Fruit fly (Drosophila melanogaster) whole organism, pupa: ENCODE data around the gene Dis3l2.

Experiments
- CG10348 ChIP-seq: fragments of 200-800 bp; sonication (Bioruptor generic); IDR thresholded peaks from 2 replicates; pipeline ENCODE4 v1.3.6; 2022; ENCODE audit warnings: missing biosample characterization, missing genetic modification characterization
- CG12605 ChIP-seq: fragments of 200-800 bp; sonication (Bioruptor generic); IDR thresholded peaks from 2 replicates; pipeline ENCODE4 v1.3.6; 2022; ENCODE audit warnings: missing biosample characterization, missing genetic modification characterization
- CG13204 ChIP-seq: fragments of 200-800 bp; sonication (Bioruptor generic); optimal IDR thresholded peaks from 2 replicates; lab custom pipeline; 2018; ENCODE audit warnings: missing biosample characterization, mild to moderate bottlenecking, missing genetic modification characterization, moderate library complexity
- CG14655 ChIP-seq: fragments of 200-800 bp; sonication (Bioruptor generic); optimal IDR thresholded peaks from 3 replicates; lab custom pipeline; 2017; ENCODE audit warnings: mild to moderate bottlenecking, missing biosample characterization, missing genetic modification reagents, missing genetic modification characterization
- CG15710 ChIP-seq: fragments of 200-800 bp; sonication (Bioruptor generic); optimal IDR thresholded peaks from 2 replicates; lab custom pipeline; 2018; ENCODE audit warnings: missing biosample characterization, mild to moderate bottlenecking, missing genetic modification characterization, moderate library complexity
- CG17806 ChIP-seq: fragments of 200-800 bp; sonication (Bioruptor generic); optimal IDR thresholded peaks from 2 replicates; lab custom pipeline; 2018; ENCODE audit warnings: missing biosample characterization, mild to moderate bottlenecking, missing genetic modification characterization, moderate library complexity
- CG32121 ChIP-seq: fragments of 200-800 bp; sonication (Bioruptor generic); IDR thresholded peaks from 2 replicates; pipeline ENCODE4 v1.3.6; 2022; ENCODE audit warnings: missing biosample characterization, missing genetic modification characterization
- CG34367 ChIP-seq: fragments of 200-800 bp; sonication (Bioruptor generic); optimal IDR thresholded peaks from 2 replicates; lab custom pipeline; 2018; ENCODE audit warnings: missing biosample characterization, mild to moderate bottlenecking, missing genetic modification characterization
- CG4496 ChIP-seq: fragments of 200-800 bp; sonication (Bioruptor generic); IDR thresholded peaks from 3 replicates; pipeline ENCODE4 v1.3.6; 2022; ENCODE audit warnings: missing biosample characterization, missing genetic modification characterization
- CG8159 ChIP-seq: fragments of 200-800 bp; sonication (Bioruptor generic); optimal IDR thresholded peaks from 3 replicates; lab custom pipeline; 2018; ENCODE audit warnings: missing biosample characterization, mild to moderate bottlenecking, missing genetic modification characterization, moderate library complexity
- CG8301 ChIP-seq: fragments of 200-800 bp; sonication (Bioruptor generic); optimal IDR thresholded peaks from 2 replicates; lab custom pipeline; 2018; ENCODE audit warnings: missing biosample characterization, mild to moderate bottlenecking, missing genetic modification characterization
- CG9948 ChIP-seq: fragments of 200-800 bp; sonication (Bioruptor generic); optimal IDR thresholded peaks from 2 replicates; lab custom pipeline; 2018; ENCODE audit warnings: missing biosample characterization, mild to moderate bottlenecking, missing genetic modification characterization, moderate library complexity
- D1 ChIP-seq: fragments of 200-800 bp; sonication (Bioruptor generic); optimal IDR thresholded peaks from 2 replicates; lab custom pipeline; 2018; ENCODE audit warnings: missing biosample characterization, mild to moderate bottlenecking, missing genetic modification characterization, moderate library complexity
- EcR ChIP-seq: fragments of 200-800 bp; sonication (Bioruptor generic); optimal IDR thresholded peaks from 3 replicates; lab custom pipeline; 2019; ENCODE audit warnings: missing biosample characterization, missing genetic modification characterization, mild to moderate bottlenecking, moderate library complexity, missing genetic modification reagents
- Ets98B ChIP-seq: fragments of 200-800 bp; sonication (Bioruptor generic); IDR thresholded peaks from 2 replicates; pipeline ENCODE4 v1.3.6; 2022; ENCODE audit warnings: missing biosample characterization, missing genetic modification characterization
- Pif1A ChIP-seq: fragments of 200-800 bp; sonication (Bioruptor generic); optimal IDR thresholded peaks from 3 replicates; lab custom pipeline; 2016; ENCODE audit warnings: missing biosample characterization, missing genetic modification characterization
- Pif1B ChIP-seq: fragments of 200-800 bp; sonication (Bioruptor generic); optimal IDR thresholded peaks from 3 replicates; lab custom pipeline; 2016; ENCODE audit warnings: missing biosample characterization, missing genetic modification characterization
- Snoo ChIP-seq: fragments of 200-800 bp; sonication (Bioruptor generic); optimal IDR thresholded peaks from 3 replicates; lab custom pipeline; 2017; ENCODE audit warnings: missing biosample characterization, mild to moderate bottlenecking, missing genetic modification characterization, inconsistent platforms
- fd96Ca ChIP-seq: fragments of 200-800 bp; sonication (Bioruptor generic); IDR thresholded peaks from 3 replicates; pipeline ENCODE4 v1.3.6; 2022; ENCODE audit warnings: missing biosample characterization, missing genetic modification characterization
- gl ChIP-seq: fragments of 200-800 bp; sonication (Bioruptor generic); optimal IDR thresholded peaks from 2 replicates; lab custom pipeline; 2018; ENCODE audit warnings: missing biosample characterization, mild to moderate bottlenecking, missing genetic modification characterization
- rn ChIP-seq: fragments of 200-800 bp; sonication (Bioruptor generic); IDR thresholded peaks from 2 replicates; pipeline ENCODE4 v1.3.6; 2022; ENCODE audit warnings: missing biosample characterization, missing genetic modification characterization

The Dis3l2 gene

DNA sequence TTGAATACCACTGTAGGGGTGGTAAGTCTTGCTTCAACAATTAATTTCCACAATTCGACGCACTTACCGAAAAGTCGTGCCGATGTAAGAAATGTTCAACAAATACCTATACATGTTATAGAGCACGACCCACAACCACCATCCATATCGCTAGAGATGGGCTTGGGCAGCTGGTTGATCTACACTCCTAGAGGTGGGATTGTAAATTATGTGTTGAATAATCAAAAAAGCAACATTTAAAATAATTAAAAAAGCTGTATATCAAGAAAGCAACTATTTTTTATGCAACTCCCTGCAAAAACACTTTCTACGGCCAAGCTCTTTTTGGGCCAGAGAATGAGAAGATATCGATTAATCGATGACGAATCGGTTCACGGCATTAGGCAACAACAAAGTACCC lies 28.3 kb upstream of the Dis3l2 start, which contains the start of the genes CG34140, Mkp and Mtch:
Gene CG34140, minus strand, starts transcription at position 174 of the 400 bp plus-strand sequence.
Gene Mkp, minus strand, starts transcription at position 290 of the 400 bp plus-strand sequence.
Gene Mtch, plus strand, starts transcription at position 376 of the 400 bp plus-strand sequence.
- TF ChIP-seq CG34367 (tag; lab: Kevin White, UChicago) (peak; percentile 13), D1 (tag; lab: Kevin White, UChicago) (no peak), CG14655 (GFP tag; lab: Kevin White, UChicago) (no peak), CG8301 (no peak), Pif1B (GFP tag; lab: Kevin White, UChicago) (no peak), fd96Ca (GFP tag; lab: Robert Waterston, UW) (peak; percentile 81), CG13204 (GFP tag; lab: Kevin White, UChicago) (no peak), CG9948 (no peak), Ets98B (GFP tag; lab: Robert Waterston, UW) (peak; percentile 72), CG12605 (GFP tag; lab: Robert Waterston, UW) (no peak), CG10348 (GFP tag; lab: Robert Waterston, UW) (no peak), CG32121 (GFP tag; lab: Robert Waterston, UW) (peak; percentile 63), CG8159 (tag; lab: Kevin White, UChicago) (no peak), CG15710 (tag; lab: Kevin White, UChicago) (peak; percentile 73), CG4496 (GFP tag; lab: Robert Waterston, UW) (peak; percentile 79), Snoo (no peak), gl (peak; percentile 10), rn (GFP tag; lab: Robert Waterston, UW) (no peak), Pif1A (GFP tag; lab: Kevin White, UChicago) (no peak), CG17806 (tag; lab: Kevin White, UChicago) (peak; percentile 66), EcR (GFP tag; lab: Kevin White, UChicago) (no peak)
- TF ChIP-seq, all 21 proteins: peak for 8

DNA sequence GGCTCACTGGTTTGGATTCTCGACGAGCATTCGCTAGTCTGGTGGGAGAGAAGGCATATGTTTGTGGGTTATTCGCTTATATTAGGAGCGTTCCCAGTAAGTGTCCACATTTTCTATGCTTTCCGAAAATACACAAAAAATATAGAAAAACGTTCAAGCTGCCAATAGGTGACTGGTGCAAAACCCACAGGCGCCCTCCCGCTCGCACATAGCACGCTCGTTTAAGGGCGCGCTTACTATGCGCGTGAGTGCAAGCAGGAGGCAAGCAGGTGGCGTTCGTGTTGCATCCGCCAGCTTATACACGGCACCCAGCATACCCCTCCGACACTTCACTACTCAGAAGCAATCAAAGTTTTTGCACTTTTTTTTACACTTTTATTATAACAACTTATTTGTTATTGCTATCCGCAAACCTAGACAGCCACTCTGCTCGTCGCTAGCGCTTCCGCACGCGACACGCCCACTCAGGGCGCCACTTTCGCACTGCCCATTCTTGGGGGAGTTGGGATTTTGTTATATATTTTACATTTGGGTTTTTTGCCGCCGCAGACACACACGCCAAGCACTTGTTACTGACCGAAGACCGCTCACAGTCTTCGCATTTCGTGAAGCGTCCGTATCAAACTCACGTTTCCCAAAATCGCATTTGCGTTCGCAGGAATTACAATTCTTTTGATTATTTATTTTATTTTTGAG lies 13.3 kb upstream of the Dis3l2 start:
- TF ChIP-seq rn (GFP tag; lab: Robert Waterston, UW) (peak; percentile 69), CG12605 (GFP tag; lab: Robert Waterston, UW) (no peak), CG4496 (GFP tag; lab: Robert Waterston, UW) (peak; percentile 61), D1 (tag; lab: Kevin White, UChicago) (no peak), Ets98B (GFP tag; lab: Robert Waterston, UW) (peak; percentile 52), CG15710 (tag; lab: Kevin White, UChicago) (peak; percentile 43), fd96Ca (GFP tag; lab: Robert Waterston, UW) (peak; percentile 55; the same call in 2 of the 3 replicates), CG32121 (GFP tag; lab: Robert Waterston, UW) (peak; percentile 34; the same call in 1 of the 2 replicates)

DNA sequence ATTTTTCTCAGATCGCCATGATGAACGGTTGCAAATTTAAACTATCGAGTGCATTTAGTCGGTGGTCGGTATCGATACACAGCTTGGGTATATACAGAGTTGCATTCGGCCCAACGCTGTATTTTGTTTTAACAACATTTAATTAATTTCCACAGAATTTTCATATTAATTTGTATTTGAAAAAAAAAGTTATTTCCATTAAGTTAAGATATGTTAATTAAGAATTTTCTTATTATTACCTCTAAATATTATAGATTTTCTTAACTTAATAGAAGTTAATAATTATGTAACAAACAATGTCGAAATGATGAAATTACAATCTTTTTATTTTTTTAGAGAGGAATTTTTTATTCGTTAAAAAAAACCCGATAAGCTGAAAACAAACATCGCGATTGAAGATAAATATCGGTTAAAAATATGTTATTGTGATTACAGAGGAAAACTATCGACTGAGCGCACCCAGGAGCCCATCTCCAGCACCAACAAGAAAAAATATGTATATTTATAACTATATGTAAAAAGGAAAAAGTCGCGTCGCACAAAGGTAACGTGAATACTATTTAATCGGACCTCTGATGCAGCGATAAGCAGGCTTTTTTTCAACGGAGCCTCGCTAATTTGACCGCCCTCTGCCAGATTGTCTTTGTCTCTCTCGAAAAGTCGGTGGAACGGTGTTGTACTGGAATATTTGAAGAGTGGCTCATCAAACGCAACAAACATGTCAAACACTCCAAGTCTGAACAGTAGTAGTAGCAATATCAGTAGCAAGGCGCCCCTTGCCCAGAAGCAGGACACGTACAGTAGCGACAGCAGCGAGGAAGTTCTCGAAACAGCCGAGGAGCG lies 12.5 kb upstream of the Dis3l2 start, which contains the start of the genes rno and mri:
Gene rno, minus strand, starts transcription at position 9 of the 843 bp plus-strand sequence.
Gene mri, plus strand, starts transcription at position 421 of the 843 bp plus-strand sequence.
- TF ChIP-seq Ets98B (GFP tag; lab: Robert Waterston, UW) (peak; percentile 36; the same call in 1 of the 2 replicates), CG10348 (GFP tag; lab: Robert Waterston, UW) (no peak), CG8159 (tag; lab: Kevin White, UChicago) (peak; percentile 66), Pif1B (GFP tag; lab: Kevin White, UChicago) (no peak), EcR (GFP tag; lab: Kevin White, UChicago) (no peak), CG13204 (GFP tag; lab: Kevin White, UChicago) (no peak), rn (GFP tag; lab: Robert Waterston, UW) (peak; percentile 58), CG34367 (tag; lab: Kevin White, UChicago) (peak; percentile 41), CG14655 (GFP tag; lab: Kevin White, UChicago) (no peak), Snoo (peak; percentile 22), CG17806 (tag; lab: Kevin White, UChicago) (peak; percentile 44), CG4496 (GFP tag; lab: Robert Waterston, UW) (peak; percentile 64; the same call in 1 of the 3 replicates), Pif1A (GFP tag; lab: Kevin White, UChicago) (no peak), CG9948 (peak; percentile 53), CG15710 (tag; lab: Kevin White, UChicago) (peak; percentile 61), CG8301 (no peak)

DNA sequence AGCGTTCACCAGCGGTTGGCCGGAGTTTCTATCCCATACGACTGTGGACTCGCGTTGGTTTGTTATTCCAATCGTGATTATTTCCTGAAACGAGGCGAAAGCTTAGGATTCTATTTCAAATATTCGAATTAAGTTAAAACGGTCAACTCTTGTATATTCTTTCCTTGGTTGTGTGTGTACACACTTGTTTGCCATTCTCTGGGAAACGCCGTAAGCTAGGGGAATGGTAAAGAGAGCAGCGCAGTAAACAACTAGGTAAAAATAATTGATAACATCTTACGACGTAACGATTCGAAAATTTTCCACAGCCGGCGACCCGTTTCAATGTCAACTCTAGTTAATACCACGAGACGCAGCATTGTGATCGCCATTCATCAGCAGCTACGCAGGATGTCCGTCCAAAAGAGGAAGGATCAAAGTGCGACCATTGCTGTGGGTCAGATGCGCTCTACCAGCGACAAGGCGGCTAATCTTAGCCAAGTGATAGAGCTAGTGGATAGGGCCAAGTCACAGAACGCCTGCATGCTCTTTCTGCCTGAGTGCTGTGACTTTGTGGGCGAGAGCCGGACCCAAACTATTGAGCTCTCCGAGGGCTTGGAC lies 8.9 kb upstream of the Dis3l2 start, which contains the start of gene NitFhit:
Gene NitFhit, plus strand, starts transcription at position 195 of the 600 bp plus-strand sequence.
- no peak for TF ChIP-seq CG8301
- TF ChIP-seq gl, result peak; percentile 29

DNA sequence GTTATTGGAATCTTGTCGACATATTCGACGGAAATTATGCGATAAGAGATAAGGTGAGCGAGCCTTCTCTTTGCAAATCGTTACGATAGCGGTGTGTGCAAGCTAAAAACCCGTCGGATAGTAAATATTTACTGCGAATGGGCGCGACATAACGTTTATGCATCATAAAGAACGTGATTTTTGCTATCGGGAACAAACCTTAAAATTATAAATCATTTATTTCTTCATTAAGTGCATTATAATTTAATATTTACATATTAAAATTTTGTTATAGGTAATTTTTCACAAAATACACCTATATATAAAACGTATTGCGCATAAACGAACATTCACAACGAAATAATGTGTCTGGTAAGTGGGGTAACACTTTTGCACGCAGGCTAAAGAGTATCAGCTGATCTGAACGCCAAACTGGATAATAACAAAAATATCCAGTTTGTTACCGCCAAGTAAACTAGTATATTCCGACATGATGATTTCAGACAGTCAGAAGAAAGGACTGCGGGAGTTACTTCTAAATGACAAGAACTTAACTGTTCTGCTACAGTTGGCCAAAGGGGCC lies 6.7 kb upstream of the Dis3l2 start, which contains the start of the genes Gk1 and CG13876:
Gene Gk1, minus strand, starts transcription at position 122 of the 562 bp plus-strand sequence.
Gene CG13876, plus strand, starts transcription at position 412 of the 562 bp plus-strand sequence.
- TF ChIP-seq CG8159 (tag; lab: Kevin White, UChicago) (peak; percentile 98), rn (GFP tag; lab: Robert Waterston, UW) (peak; percentile 88), CG13204 (GFP tag; lab: Kevin White, UChicago) (no peak), fd96Ca (GFP tag; lab: Robert Waterston, UW) (peak; percentile 90), Snoo (peak; percentile 94), CG32121 (GFP tag; lab: Robert Waterston, UW) (peak; percentile 97), CG14655 (GFP tag; lab: Kevin White, UChicago) (no peak), Ets98B (GFP tag; lab: Robert Waterston, UW) (peak; percentile 97), CG4496 (GFP tag; lab: Robert Waterston, UW) (peak; percentile 96), CG17806 (tag; lab: Kevin White, UChicago) (peak; percentile 96), CG34367 (tag; lab: Kevin White, UChicago) (peak; percentile 96), gl (peak; percentile 92), Pif1B (GFP tag; lab: Kevin White, UChicago) (no peak), CG10348 (GFP tag; lab: Robert Waterston, UW) (peak; percentile 64; the same call in 1 of the 2 replicates), CG15710 (tag; lab: Kevin White, UChicago) (peak; percentile 98), EcR (GFP tag; lab: Kevin White, UChicago) (peak; percentile 59), D1 (tag; lab: Kevin White, UChicago) (no peak), CG8301 (peak; percentile 96), CG12605 (GFP tag; lab: Robert Waterston, UW) (peak; percentile 97), CG9948 (peak; percentile 94), Pif1A (GFP tag; lab: Kevin White, UChicago) (no peak)
